Fruit fly (Drosophila melanogaster) whole organism: ENCODE measurements around the gene CG32700.

Experiments
- CG8478 ChIP-seq: fragments of >200 bp; optimal IDR thresholded peaks from 2 replicates; lab custom pipeline; 2018; ENCODE audit warnings: inconsistent platforms
- Dll ChIP-seq: fragments of >200 bp; optimal IDR thresholded peaks from 2 replicates; lab custom pipeline; 2017
- pan ChIP-seq: fragments of >200 bp; optimal IDR thresholded peaks from 2 replicates; lab custom pipeline; 2017
- psq ChIP-seq: fragments of >200 bp; optimal IDR thresholded peaks from 2 replicates; lab custom pipeline; 2017
- usp ChIP-seq: fragments of >200 bp; optimal IDR thresholded peaks from 2 replicates; lab custom pipeline; 2017; ENCODE audit warnings: missing biosample characterization, missing genetic modification characterization, mixed read lengths

DNA sequence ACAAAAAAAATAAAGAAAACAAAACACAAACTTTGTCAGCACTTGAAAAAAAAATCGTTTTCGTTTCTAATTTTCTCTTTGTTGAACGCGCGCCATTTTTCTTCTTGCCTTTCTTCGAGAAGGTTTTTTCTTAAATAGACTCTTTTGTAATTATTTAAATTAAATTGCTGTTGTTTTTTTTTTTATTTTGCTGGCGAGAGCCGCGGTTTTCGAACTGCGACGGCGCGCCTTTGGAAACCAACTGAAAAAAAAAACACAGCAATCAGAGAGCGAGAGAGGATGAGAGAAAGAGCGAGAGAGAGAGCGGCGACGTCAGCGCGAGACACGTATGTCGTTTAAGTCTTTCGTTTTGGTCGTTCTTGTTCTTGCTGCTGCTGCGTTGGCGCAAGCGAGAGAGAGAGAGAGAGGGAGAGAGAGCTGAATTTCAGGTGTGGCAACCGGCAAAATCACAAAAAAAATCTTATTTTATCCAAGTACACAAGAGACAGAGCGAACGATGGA, 54.6 kb downstream of the CG32700 start:
- TF ChIP-seq pan (no peak), psq (lab: Kevin White, UChicago) (no peak), CG8478 (no peak), usp (GFP tag; lab: Kevin White, UChicago) (no peak), Dll (lab: Kevin White, UChicago) (peak; percentile 88)
